Worm (Caenorhabditis elegans) whole organism, young adult: ENCODE measurements around the gene ZK546.4.

Experiments
- B0035.1 ChIP-seq: sonication (generic microtip); optimal IDR thresholded peaks from 2 replicates; lab custom pipeline; 2016; ENCODE audit warnings: missing genetic modification characterization, mild to moderate bottlenecking, missing compliant biosample characterization, missing genotype, missing genetic modification reagents
- B0336.3 ChIP-seq: fragments of 200-800 bp; sonication (Bioruptor generic); IDR thresholded peaks from 2 replicates; pipeline ENCODE4 v1.3.6; 2022; ENCODE audit warnings: missing genetic modification characterization, missing compliant biosample characterization
- C06A6.2 ChIP-seq: fragments of 200-800 bp; sonication (Bioruptor generic); conservative IDR thresholded peaks from 2 replicates; pipeline ENCODE4 v1.3.6; 2022; ENCODE audit warnings: missing genetic modification characterization, missing compliant biosample characterization
- D2030.7 ChIP-seq: fragments of 200-800 bp; sonication (Bioruptor generic); IDR thresholded peaks from 2 replicates; pipeline ENCODE4 v1.3.6; 2022; ENCODE audit warnings: missing genetic modification reagents, missing genetic modification characterization, missing compliant biosample characterization
- F33H1.4 ChIP-seq: fragments of 200-800 bp; sonication (Bioruptor generic); IDR thresholded peaks from 2 replicates; pipeline ENCODE4 v1.3.6; 2022; ENCODE audit warnings: missing genetic modification reagents, missing genetic modification characterization, missing compliant biosample characterization
- F49E8.2 ChIP-seq: sonication (generic microtip); optimal IDR thresholded peaks from 3 replicates; lab custom pipeline; 2017; ENCODE audit warnings: missing genetic modification characterization, mild to moderate bottlenecking, missing compliant biosample characterization, antibody characterized with exemption, moderate library complexity; ENCODE audit not compliant: insufficient read depth
- K11D2.4 ChIP-seq: fragments of 200-800 bp; sonication (Bioruptor generic); IDR thresholded peaks from 2 replicates; pipeline ENCODE4 v1.3.6; 2022; ENCODE audit warnings: missing genetic modification reagents, missing genetic modification characterization, missing compliant biosample characterization
- K12H6.12 ChIP-seq: fragments of 200-800 bp; sonication (Bioruptor generic); optimal IDR thresholded peaks from 2 replicates; lab custom pipeline; 2018; ENCODE audit warnings: mild to moderate bottlenecking, missing genetic modification characterization, missing compliant biosample characterization
- T26A5.8 ChIP-seq: sonication (generic microtip); optimal IDR thresholded peaks from 2 replicates; lab custom pipeline; 2016; ENCODE audit warnings: missing genetic modification characterization, missing compliant biosample characterization
- ZK185.1 ChIP-seq: sonication (generic microtip); optimal IDR thresholded peaks from 2 replicates; lab custom pipeline; 2016; ENCODE audit warnings: mild to moderate bottlenecking, missing genetic modification characterization, missing compliant biosample characterization; ENCODE audit not compliant: poor library complexity, severe bottlenecking
- akir-1 ChIP-seq: fragments of 200-800 bp; sonication (Bioruptor generic); optimal IDR thresholded peaks from 2 replicates; lab custom pipeline; 2018; ENCODE audit warnings: mild to moderate bottlenecking, missing genetic modification characterization, moderate library complexity, missing compliant biosample characterization
- attf-5 ChIP-seq: fragments of 200-800 bp; sonication (Bioruptor generic); optimal IDR thresholded peaks from 2 replicates; lab custom pipeline; 2018; ENCODE audit warnings: mild to moderate bottlenecking, missing genetic modification characterization, missing compliant biosample characterization
- cebp-1 ChIP-seq, 2 experiments: fragments of 200-800 bp in 1 of 2; sonication (Bioruptor generic) in 1 of 2; sonication (generic microtip) in 1 of 2; IDR thresholded peaks in 1 of 2; optimal IDR thresholded peaks in 1 of 2; 2 replicates each; pipeline versions ENCODE4 v1.3.6 to Lab custom; 2017 to 2022; ENCODE audit warnings: missing compliant biosample characterization in 2 of 2, missing genetic modification characterization in 2 of 2, mild to moderate bottlenecking in 1 of 2, missing genetic modification reagents in 1 of 2, moderate library complexity in 1 of 2
- ceh-91 ChIP-seq: fragments of 200-800 bp; sonication (Bioruptor generic); IDR thresholded peaks from 2 replicates; pipeline ENCODE4 v1.3.6; 2022; ENCODE audit warnings: missing genetic modification reagents, missing genetic modification characterization, missing compliant biosample characterization
- dpff-1 ChIP-seq: sonication (generic microtip); optimal IDR thresholded peaks from 2 replicates; lab custom pipeline; 2017; ENCODE audit warnings: mild to moderate bottlenecking, missing genetic modification characterization, missing compliant biosample characterization
- efl-1 ChIP-seq: fragments of 150-350 bp; optimal IDR thresholded peaks from 2 replicates; lab custom pipeline; 2014; ENCODE audit warnings: missing biosample characterization, missing genetic modification reagents, missing genetic modification characterization
- egl-18 ChIP-seq: fragments of 200-800 bp; sonication (Bioruptor generic); IDR thresholded peaks from 2 replicates; pipeline ENCODE4 v1.3.6; 2022; ENCODE audit warnings: missing genetic modification reagents, missing genetic modification characterization, missing compliant biosample characterization
- ekl-4 ChIP-seq: fragments of 200-800 bp; sonication (Bioruptor generic); IDR thresholded peaks from 2 replicates; pipeline ENCODE4 v1.3.6; 2022; ENCODE audit warnings: missing genetic modification reagents, missing genetic modification characterization, missing compliant biosample characterization
- ets-4 ChIP-seq: fragments of 200-800 bp; sonication (Bioruptor generic); optimal IDR thresholded peaks from 2 replicates; lab custom pipeline; 2018; ENCODE audit warnings: mild to moderate bottlenecking, missing genetic modification characterization, missing compliant biosample characterization
- him-1 ChIP-seq: sonication (generic microtip); optimal IDR thresholded peaks from 2 replicates; lab custom pipeline; 2016; ENCODE audit warnings: missing genotype, missing genetic modification reagents, missing genetic modification characterization, missing compliant biosample characterization
- hmg-1.2 ChIP-seq: fragments of 200-800 bp; sonication (Bioruptor generic); IDR thresholded peaks from 2 replicates; pipeline ENCODE4 v1.3.6; 2022; ENCODE audit warnings: missing genetic modification reagents, missing genetic modification characterization, missing compliant biosample characterization
- hsf-1 ChIP-seq: fragments of 200-800 bp; sonication (Bioruptor generic); IDR thresholded peaks from 2 replicates; pipeline ENCODE4 v1.3.6; 2022; ENCODE audit warnings: missing genetic modification reagents, missing genetic modification characterization, missing compliant biosample characterization
- lin-40 ChIP-seq: sonication (generic microtip); optimal IDR thresholded peaks from 2 replicates; lab custom pipeline; 2016; ENCODE audit warnings: missing genetic modification characterization, mild to moderate bottlenecking, missing compliant biosample characterization, missing genotype, missing genetic modification reagents
- lin-54 ChIP-seq: fragments of 200-800 bp; sonication (Bioruptor generic); optimal IDR thresholded peaks from 2 replicates; lab custom pipeline; 2018; ENCODE audit warnings: mild to moderate bottlenecking, missing genetic modification characterization, missing compliant biosample characterization
- lir-1 ChIP-seq: fragments of 200-800 bp; sonication (Bioruptor generic); conservative IDR thresholded peaks from 2 replicates; pipeline ENCODE4 v1.3.6; 2022; ENCODE audit warnings: missing genetic modification reagents, missing genetic modification characterization, missing compliant biosample characterization
- lsl-1 ChIP-seq: fragments of 200-800 bp; sonication (Bioruptor generic); optimal IDR thresholded peaks from 2 replicates; lab custom pipeline; 2018; ENCODE audit warnings: mild to moderate bottlenecking, missing genetic modification characterization, moderate library complexity, missing compliant biosample characterization
- lsy-27 ChIP-seq: sonication (generic microtip); optimal IDR thresholded peaks from 2 replicates; lab custom pipeline; 2017; ENCODE audit warnings: missing genetic modification characterization, mild to moderate bottlenecking, missing compliant biosample characterization, antibody characterized with exemption, missing genotype, borderline replicate concordance; ENCODE audit not compliant: insufficient read depth
- madf-6 ChIP-seq: fragments of 200-800 bp; sonication (Bioruptor generic); IDR thresholded peaks from 2 replicates; pipeline ENCODE4 v1.3.6; 2022; ENCODE audit warnings: missing genetic modification reagents, missing genetic modification characterization, missing compliant biosample characterization
- madf-8 ChIP-seq: fragments of 200-800 bp; sonication (Bioruptor generic); conservative IDR thresholded peaks from 2 replicates; pipeline ENCODE4 v1.3.6; 2022; ENCODE audit warnings: missing genetic modification reagents, missing genetic modification characterization, missing compliant biosample characterization
- mcd-1 ChIP-seq: fragments of 200-800 bp; sonication (Bioruptor generic); IDR thresholded peaks from 2 replicates; pipeline ENCODE4 v1.3.6; 2022; ENCODE audit warnings: missing genetic modification reagents, missing genetic modification characterization, missing compliant biosample characterization
- nfya-2 ChIP-seq: fragments of 200-800 bp; sonication (Bioruptor generic); IDR thresholded peaks from 2 replicates; pipeline ENCODE4 v1.3.6; 2022; ENCODE audit warnings: missing genetic modification reagents, missing genetic modification characterization, missing compliant biosample characterization
- nhr-120 ChIP-seq: fragments of 200-800 bp; sonication (Bioruptor generic); IDR thresholded peaks from 2 replicates; pipeline ENCODE4 v1.3.6; 2022; ENCODE audit warnings: missing genetic modification characterization, missing compliant biosample characterization
- nhr-27 ChIP-seq: fragments of 200-800 bp; sonication (Bioruptor generic); optimal IDR thresholded peaks from 2 replicates; lab custom pipeline; 2018; ENCODE audit warnings: mild to moderate bottlenecking, missing genetic modification characterization, moderate library complexity, missing compliant biosample characterization
- pbrm-1 ChIP-seq: fragments of 200-800 bp; sonication (Bioruptor generic); IDR thresholded peaks from 2 replicates; pipeline ENCODE4 v1.3.6; 2022; ENCODE audit warnings: missing genetic modification reagents, missing genetic modification characterization, missing compliant biosample characterization
- rcor-1 ChIP-seq: fragments of 200-800 bp; sonication (Bioruptor generic); IDR thresholded peaks from 2 replicates; pipeline ENCODE4 v1.3.6; 2022; ENCODE audit warnings: missing genetic modification reagents, missing genetic modification characterization, missing compliant biosample characterization
- rpc-1 ChIP-seq, 2 experiments: fragments of 150-350 bp in 1 of 2; sonication (generic microtip) in 1 of 2; optimal IDR thresholded peaks; 2 replicates each; lab custom pipeline; 2014 to 2018; ENCODE audit warnings: missing biosample characterization in 1 of 2, missing genetic modification characterization in 1 of 2, missing genetic modification reagents in 1 of 2, missing genotype in 1 of 2
- tbp1 ChIP-seq: fragments of 200-800 bp; sonication (Bioruptor generic); optimal IDR thresholded peaks from 2 replicates; lab custom pipeline; 2018; ENCODE audit warnings: mild to moderate bottlenecking, missing genetic modification characterization, missing compliant biosample characterization
- tlf-1 ChIP-seq: fragments of 200-800 bp; sonication (Bioruptor generic); optimal IDR thresholded peaks from 2 replicates; lab custom pipeline; 2018; ENCODE audit warnings: mild to moderate bottlenecking, missing genetic modification characterization, missing compliant biosample characterization
- xnd-1 ChIP-seq: sonication (generic microtip); optimal IDR thresholded peaks from 2 replicates; lab custom pipeline; 2016; ENCODE audit warnings: missing genotype, missing genetic modification reagents, missing genetic modification characterization, missing compliant biosample characterization
- zfh-2 ChIP-seq: fragments of 200-800 bp; sonication (Bioruptor generic); conservative IDR thresholded peaks from 2 replicates; pipeline ENCODE4 v1.3.6; 2022; ENCODE audit warnings: missing genetic modification reagents, missing genetic modification characterization, missing compliant biosample characterization
- ztf-6 ChIP-seq: fragments of 200-800 bp; sonication (Bioruptor generic); IDR thresholded peaks from 2 replicates; pipeline ENCODE4 v1.3.6; 2022; ENCODE audit warnings: missing genetic modification reagents, missing genetic modification characterization, missing compliant biosample characterization

The ZK546.4 gene

ce11 chrII:4908160-4908559 is 29.7 kb upstream of the ZK546.4 start:
- TF ChIP-seq cebp-1 (GFP tag; IDR thresholded peaks at IDR 0.05; lab: Robert Waterston, UW) (no peak), cebp-1 (tag; optimal IDR thresholded peaks at IDR 0.05; lab: Kevin White, UChicago) (peak; percentile 20), akir-1 (GFP tag; lab: Kevin White, UChicago) (no peak), K12H6.12 (no peak), zfh-2 (GFP tag; lab: Robert Waterston, UW) (0 out of 2 replicates have a peak, but pooled peaks have one; percentile 35), lin-40 (tag; lab: Kevin White, UChicago) (peak; percentile 24), hmg-1.2 (GFP tag; lab: Robert Waterston, UW) (peak; percentile 40; the same call in 1 of the 2 replicates), ceh-91 (no peak), attf-5 (peak; percentile 22), K11D2.4 (GFP tag; lab: Robert Waterston, UW) (0 out of 2 replicates have a peak, but pooled peaks have one; percentile 9), T26A5.8 (tag; lab: Kevin White, UChicago) (no peak), ztf-6 (GFP tag; lab: Robert Waterston, UW) (no peak)

DNA sequence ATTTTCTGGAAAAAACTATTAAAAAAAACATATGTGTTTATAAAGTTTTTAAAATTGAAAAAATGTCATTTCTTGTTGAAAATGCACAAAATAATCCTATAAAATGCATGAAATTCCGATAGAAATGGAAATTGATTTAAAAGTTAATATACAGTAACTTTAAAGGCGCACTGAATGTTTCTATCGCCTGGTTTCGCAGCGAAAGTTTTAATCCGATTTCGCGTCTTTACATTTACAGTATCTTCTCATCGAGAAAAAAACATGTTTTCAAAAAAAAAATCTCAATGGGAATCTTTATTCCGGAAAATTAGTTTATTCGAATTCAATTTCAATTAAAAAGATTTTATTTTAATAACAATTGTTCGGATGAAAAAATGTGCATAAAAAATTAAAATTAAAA is 23.6 kb upstream of the ZK546.4 start, which contains the start of gene R05F9.11:
Gene R05F9.11 (minus strand): TSS at position 5 of the 400 bp plus-strand sequence.
- TF ChIP-seq nhr-27 (tag; lab: Kevin White, UChicago) = no peak
- TF ChIP-seq madf-6 (GFP tag; lab: Robert Waterston, UW) = peak; percentile 93
- peak; percentile 4 for TF ChIP-seq tlf-1
- 0 out of 2 replicates have a peak, but pooled peaks have one; percentile 18 for TF ChIP-seq mcd-1 (GFP tag; lab: Robert Waterston, UW)
- 0 out of 2 replicates have a peak, but pooled peaks have one; percentile 40 for TF ChIP-seq hsf-1 (GFP tag; lab: Robert Waterston, UW)
- peak; percentile 45 for TF ChIP-seq lin-54 (GFP tag; lab: Kevin White, UChicago)
- TF ChIP-seq ceh-91 = 0 out of 2 replicates have a peak, but pooled peaks have one; percentile 52
- peak; percentile 95 for TF ChIP-seq F33H1.4 (GFP tag; lab: Robert Waterston, UW)
- TF ChIP-seq lsl-1 (GFP tag; lab: Kevin White, UChicago) = peak; percentile 94
- TF ChIP-seq D2030.7 (GFP tag; lab: Robert Waterston, UW) = peak; percentile 66
- peak; percentile 79 for TF ChIP-seq him-1 (tag; lab: Kevin White, UChicago)
- TF ChIP-seq rcor-1 (GFP tag; lab: Robert Waterston, UW) = 0 out of 2 replicates have a peak, but pooled peaks have one; percentile 11
- TF ChIP-seq C06A6.2 (GFP tag; lab: Robert Waterston, UW) = no peak
- TF ChIP-seq efl-1 (GFP tag; lab: Kevin White, UChicago) = peak; percentile 27
- no peak for TF ChIP-seq pbrm-1 (GFP tag; lab: Robert Waterston, UW)
- TF ChIP-seq F49E8.2 (tag; lab: Kevin White, UChicago) = peak; percentile 43
- TF ChIP-seq rpc-1 (optimal IDR thresholded peaks at IDR 0.05; lab: Kevin White, UChicago) = no peak
- TF ChIP-seq rpc-1 (tag; optimal IDR thresholded peaks at IDR 0.05; lab: Kevin White, UChicago) = no peak
- TF ChIP-seq B0336.3 (GFP tag; lab: Robert Waterston, UW) = no peak
- TF ChIP-seq nhr-120 = no peak
- TF ChIP-seq madf-8 (GFP tag; lab: Robert Waterston, UW) = peak; percentile 87
- TF ChIP-seq tbp1 (GFP tag; lab: Kevin White, UChicago) = peak; percentile 42
- peak; percentile 90 for TF ChIP-seq xnd-1
- no peak for TF ChIP-seq B0035.1

ce11 chrII:4915572-4915971 is 22.3 kb upstream of the ZK546.4 start:
- TF ChIP-seq ekl-4 (GFP tag; lab: Robert Waterston, UW) = no peak
- no peak for TF ChIP-seq B0336.3 (GFP tag; lab: Robert Waterston, UW)
- no peak for TF ChIP-seq lsl-1 (GFP tag; lab: Kevin White, UChicago)
- no peak for TF ChIP-seq ets-4 (GFP tag; lab: Kevin White, UChicago)
- TF ChIP-seq lsy-27 = no peak
- TF ChIP-seq nfya-2 (GFP tag; lab: Robert Waterston, UW) = no peak
- TF ChIP-seq lir-1 = no peak
- no peak for TF ChIP-seq rpc-1 (optimal IDR thresholded peaks at IDR 0.05; lab: Kevin White, UChicago)
- TF ChIP-seq rpc-1 (tag; optimal IDR thresholded peaks at IDR 0.05; lab: Kevin White, UChicago) = no peak
- TF ChIP-seq dpff-1 (tag; lab: Kevin White, UChicago) = no peak
- TF ChIP-seq egl-18 = no peak
- TF ChIP-seq ZK185.1 (tag; lab: Kevin White, UChicago) = no peak
